Fruit fly (Drosophila melanogaster) whole organism, wandering third instar larva: Measurements from ENCODE around the gene Nuak.

ENCODE experiments used
- Abd-B ChIP-seq: fragments of >200 bp; optimal IDR thresholded peaks from 2 replicates; lab custom pipeline; 2017; ENCODE audit warnings: missing biosample characterization, missing genetic modification characterization
- CG32264 ChIP-seq: fragments of 200-800 bp; sonication (Bioruptor generic); optimal IDR thresholded peaks from 2 replicates; lab custom pipeline; 2016; ENCODE audit warnings: missing biosample characterization, missing genetic modification characterization
- CG9705 ChIP-seq: fragments of 200-800 bp; sonication (Bioruptor generic); optimal IDR thresholded peaks from 2 replicates; lab custom pipeline; 2018; ENCODE audit warnings: missing biosample characterization, mild to moderate bottlenecking, missing genetic modification characterization
- CrebA ChIP-seq: fragments of 200-800 bp; sonication (Bioruptor generic); optimal IDR thresholded peaks from 2 replicates; lab custom pipeline; 2016; ENCODE audit warnings: missing biosample characterization, mild to moderate bottlenecking, missing genetic modification characterization, borderline replicate concordance
- Dfd ChIP-seq: fragments of >200 bp; optimal IDR thresholded peaks from 2 replicates; lab custom pipeline; 2017; ENCODE audit warnings: missing biosample characterization, missing genetic modification characterization
- Dif ChIP-seq: fragments of 200-275, 200-300 bp; sonication (Bioruptor generic); optimal IDR thresholded peaks from 2 replicates; lab custom pipeline; 2018; ENCODE audit warnings: missing biosample characterization, missing genetic modification characterization; ENCODE audit not compliant: partially characterized antibody
- GATAd ChIP-seq: sonication (Bioruptor generic); optimal IDR thresholded peaks from 2 replicates; lab custom pipeline; 2016; ENCODE audit warnings: missing biosample characterization, missing genetic modification characterization
- HLH106 ChIP-seq: fragments of 200-800 bp; optimal IDR thresholded peaks from 3 replicates; lab custom pipeline; 2019; ENCODE audit warnings: missing biosample characterization, mild to moderate bottlenecking, missing genetic modification characterization, moderate library complexity
- Hnf4 ChIP-seq: fragments of 200-800 bp; sonication (Bioruptor generic); optimal IDR thresholded peaks from 2 replicates; lab custom pipeline; 2016; ENCODE audit warnings: missing biosample characterization, mild to moderate bottlenecking, missing genetic modification characterization
- Hr78 ChIP-seq: fragments of >200 bp; optimal IDR thresholded peaks from 2 replicates; lab custom pipeline; 2017; ENCODE audit warnings: missing biosample characterization, missing genetic modification characterization
- Hr83 ChIP-seq: fragments of 200-300 bp; sonication (Bioruptor generic); optimal IDR thresholded peaks from 2 replicates; lab custom pipeline; 2016; ENCODE audit warnings: missing biosample characterization, mild to moderate bottlenecking, missing genetic modification characterization, moderate library complexity; ENCODE audit not compliant: poor library complexity, severe bottlenecking
- Jra ChIP-seq: sonication (Bioruptor generic); optimal IDR thresholded peaks from 2 replicates; lab custom pipeline; 2016; ENCODE audit warnings: missing biosample characterization, missing genetic modification characterization
- Mio ChIP-seq: sonication (Bioruptor generic); optimal IDR thresholded peaks from 2 replicates; lab custom pipeline; 2016; ENCODE audit warnings: missing biosample characterization, missing genetic modification characterization
- Myc ChIP-seq: fragments of >200 bp; optimal IDR thresholded peaks from 2 replicates; lab custom pipeline; 2017
- N ChIP-seq: fragments of >200 bp; optimal IDR thresholded peaks from 2 replicates; lab custom pipeline; 2018; ENCODE audit warnings: missing biosample characterization, missing external identifiers, missing genetic modification characterization
- OdsH ChIP-seq: fragments of 200-800 bp; sonication (Bioruptor generic); optimal IDR thresholded peaks from 2 replicates; lab custom pipeline; 2016; ENCODE audit warnings: missing biosample characterization, mild to moderate bottlenecking, missing genetic modification characterization
- Rel ChIP-seq, 2 experiments: fragments of 200-800 bp; sonication (Bioruptor generic) in 1 of 2; optimal IDR thresholded peaks; 2 replicates in 1 of 2; 3 replicates in 1 of 2; lab custom pipeline; 2016 to 2019; ENCODE audit warnings: mild to moderate bottlenecking in 2 of 2, missing biosample characterization in 2 of 2, missing genetic modification characterization in 2 of 2, moderate library complexity in 1 of 2
- Sp1 ChIP-seq: fragments of 200-800 bp; sonication (Bioruptor generic); optimal IDR thresholded peaks from 3 replicates; lab custom pipeline; 2019; ENCODE audit warnings: missing biosample characterization, mild to moderate bottlenecking, missing genetic modification characterization, moderate library complexity
- Vsx2 ChIP-seq: fragments of 200-300, 225-300 bp; sonication (Bioruptor generic); optimal IDR thresholded peaks from 2 replicates; lab custom pipeline; 2018; ENCODE audit warnings: missing biosample characterization, missing genetic modification characterization; ENCODE audit not compliant: partially characterized antibody
- br ChIP-seq: fragments of 200-800 bp; sonication (Bioruptor generic); optimal IDR thresholded peaks from 2 replicates; lab custom pipeline; 2016; ENCODE audit warnings: missing biosample characterization, missing genetic modification characterization
- brk ChIP-seq: fragments of 200-800 bp; sonication (Bioruptor generic); optimal IDR thresholded peaks from 2 replicates; lab custom pipeline; 2016; ENCODE audit warnings: missing biosample characterization, mild to moderate bottlenecking, missing genetic modification characterization
- dl ChIP-seq, 2 experiments: fragments of 175-275, 200-275 bp in 1 of 2; fragments of 200-275 bp in 1 of 2; sonication (Bioruptor generic); optimal IDR thresholded peaks; lab custom pipeline; 2018; ENCODE audit warnings: mild to moderate bottlenecking in 2 of 2, missing biosample characterization in 2 of 2, missing genetic modification characterization in 2 of 2, moderate library complexity in 2 of 2; ENCODE audit not compliant: partially characterized antibody in 2 of 2, insufficient read depth in 1 of 2
- dmrt93B ChIP-seq: fragments of 200-800 bp; sonication (Bioruptor generic); optimal IDR thresholded peaks from 2 replicates; lab custom pipeline; 2018; ENCODE audit warnings: missing biosample characterization, mild to moderate bottlenecking, missing genetic modification characterization
- dsf ChIP-seq: sonication (Bioruptor generic); optimal IDR thresholded peaks from 2 replicates; lab custom pipeline; 2016; ENCODE audit warnings: missing biosample characterization, missing genetic modification characterization, borderline replicate concordance
- ey ChIP-seq: fragments of 200-800 bp; sonication (Bioruptor generic); optimal IDR thresholded peaks from 2 replicates; lab custom pipeline; 2016; ENCODE audit warnings: missing biosample characterization, missing genetic modification characterization
- foxo ChIP-seq, 2 experiments: fragments of 200-800 bp; sonication (Bioruptor generic); optimal IDR thresholded peaks; 2 replicates in 1 of 2; 3 replicates in 1 of 2; lab custom pipeline; 2016 to 2017; ENCODE audit warnings: missing biosample characterization in 2 of 2, missing genetic modification characterization in 2 of 2
- fru ChIP-seq: fragments of 200-800 bp; sonication (Bioruptor generic); optimal IDR thresholded peaks from 3 replicates; lab custom pipeline; 2016; ENCODE audit warnings: missing biosample characterization, mild to moderate bottlenecking, missing genetic modification characterization
- h ChIP-seq: fragments of 200-800 bp; sonication (Bioruptor generic); optimal IDR thresholded peaks from 3 replicates; lab custom pipeline; 2016; ENCODE audit warnings: missing biosample characterization, mild to moderate bottlenecking, missing genetic modification characterization
- jim ChIP-seq: fragments of 175-275, 200-325 bp; sonication (Bioruptor generic); optimal IDR thresholded peaks from 2 replicates; lab custom pipeline; 2016; ENCODE audit warnings: missing biosample characterization, mild to moderate bottlenecking, missing genetic modification characterization
- lola ChIP-seq: fragments of >200 bp; optimal IDR thresholded peaks from 2 replicates; lab custom pipeline; 2017; ENCODE audit warnings: missing biosample characterization, missing genetic modification characterization
- pan ChIP-seq: fragments of >200 bp; optimal IDR thresholded peaks from 2 replicates; lab custom pipeline; 2017
- psq ChIP-seq: fragments of 200-800 bp; sonication (Bioruptor generic); optimal IDR thresholded peaks from 3 replicates; lab custom pipeline; 2017; ENCODE audit warnings: missing biosample characterization, mild to moderate bottlenecking, missing genetic modification characterization, moderate library complexity
- rgr ChIP-seq: fragments of 200-800 bp; sonication (Bioruptor generic); optimal IDR thresholded peaks from 3 replicates; lab custom pipeline; 2016; ENCODE audit warnings: missing biosample characterization, mild to moderate bottlenecking, missing genetic modification characterization
- sage ChIP-seq: fragments of 200-800 bp; sonication (Bioruptor generic); optimal IDR thresholded peaks from 2 replicates; lab custom pipeline; 2016; ENCODE audit warnings: missing biosample characterization, mild to moderate bottlenecking, missing genetic modification characterization
- sv ChIP-seq: fragments of 200-800 bp; sonication (Bioruptor generic); optimal IDR thresholded peaks from 3 replicates; lab custom pipeline; 2016; ENCODE audit warnings: missing biosample characterization, missing genetic modification characterization
- tai ChIP-seq: sonication (Bioruptor generic); optimal IDR thresholded peaks from 2 replicates; lab custom pipeline; 2016; ENCODE audit warnings: missing biosample characterization, missing genetic modification characterization
- usp ChIP-seq: fragments of >200 bp; optimal IDR thresholded peaks from 2 replicates; lab custom pipeline; 2017; ENCODE audit warnings: missing biosample characterization, missing genetic modification characterization
- woc ChIP-seq: sonication (Bioruptor generic); optimal IDR thresholded peaks from 2 replicates; lab custom pipeline; 2016; ENCODE audit warnings: missing biosample characterization, mild to moderate bottlenecking, missing genetic modification characterization

Nuak gene

dm6 chr3R:10264601-10265421, 705 bp downstream of the Nuak start:
- TF ChIP-seq pan (lab: Kevin White, UChicago) = no peak
- no peak for TF ChIP-seq HLH106 (tag; lab: Kevin White, UChicago)
- no peak for TF ChIP-seq lola (GFP tag; lab: Kevin White, UChicago)
- no peak for TF ChIP-seq CG32264
- TF ChIP-seq dl (GFP tag; optimal IDR thresholded peaks at IDR 0.05; lab: Kevin White, UChicago; ENCODE audit: insufficient read depth in 1 of 2, partially characterized antibody in 2 of 2) = no peak
- no peak for TF ChIP-seq GATAd (GFP tag; lab: Kevin White, UChicago)
- no peak for TF ChIP-seq OdsH
- no peak for TF ChIP-seq foxo (GFP tag; optimal IDR thresholded peaks at IDR 0.05; lab: Kevin White, UChicago)
- no peak for TF ChIP-seq Jra (GFP tag; lab: Kevin White, UChicago)
- no peak for TF ChIP-seq Sp1 (GFP tag; lab: Kevin White, UChicago)
- TF ChIP-seq N = no peak
- no peak for TF ChIP-seq ey
- TF ChIP-seq Hr78 = no peak
- TF ChIP-seq sage = no peak
- no peak for TF ChIP-seq dsf (GFP tag; lab: Kevin White, UChicago)
- no peak for TF ChIP-seq brk (GFP tag; lab: Kevin White, UChicago)
- TF ChIP-seq dmrt93B (GFP tag; lab: Kevin White, UChicago) = no peak
- TF ChIP-seq usp (GFP tag; lab: Kevin White, UChicago) = no peak
- TF ChIP-seq CrebA (GFP tag; lab: Kevin White, UChicago) = no peak
- TF ChIP-seq, all 38 proteins: peak for 0

dm6 chr3R:10265552-10266137, 1.5 kb downstream of the Nuak start:
- TF ChIP-seq Vsx2 (GFP tag; lab: Kevin White, UChicago) = no peak
- no peak for TF ChIP-seq Jra (GFP tag; lab: Kevin White, UChicago)
- peak in 1 of 2 experiments; percentile 85 for TF ChIP-seq foxo (GFP tag; optimal IDR thresholded peaks at IDR 0.05; lab: Kevin White, UChicago)
- TF ChIP-seq Hr78 = no peak
- peak; percentile 0 for TF ChIP-seq GATAd (GFP tag; lab: Kevin White, UChicago)
- peak; percentile 8 for TF ChIP-seq dsf (GFP tag; lab: Kevin White, UChicago)
- no peak for TF ChIP-seq Rel (GFP tag; optimal IDR thresholded peaks at IDR 0.05; lab: Kevin White, UChicago)
- no peak for TF ChIP-seq Rel (tag; optimal IDR thresholded peaks at IDR 0.05; lab: Kevin White, UChicago)
- TF ChIP-seq h = peak; percentile 63
- TF ChIP-seq pan (lab: Kevin White, UChicago) = no peak
- TF ChIP-seq jim (GFP tag; lab: Kevin White, UChicago) = no peak
- no peak for TF ChIP-seq Abd-B
- no peak for TF ChIP-seq Dif
- TF ChIP-seq Sp1 (GFP tag; lab: Kevin White, UChicago) = peak; percentile 80
- TF ChIP-seq CG32264 = no peak
- peak; percentile 3 for TF ChIP-seq tai (GFP tag; lab: Kevin White, UChicago)
- no peak for TF ChIP-seq Mio (GFP tag; lab: Kevin White, UChicago)
- TF ChIP-seq CrebA (GFP tag; lab: Kevin White, UChicago) = peak; percentile 25
- TF ChIP-seq lola (GFP tag; lab: Kevin White, UChicago) = no peak
- TF ChIP-seq HLH106 (tag; lab: Kevin White, UChicago) = peak; percentile 80
- peak; percentile 10 for TF ChIP-seq Hr83 (GFP tag; lab: Kevin White, UChicago)
- peak; percentile 75 for TF ChIP-seq brk (GFP tag; lab: Kevin White, UChicago)
- no peak for TF ChIP-seq usp (GFP tag; lab: Kevin White, UChicago)
- peak; percentile 76 for TF ChIP-seq fru (GFP tag; lab: Kevin White, UChicago)
- TF ChIP-seq Dfd (GFP tag; lab: Kevin White, UChicago) = no peak
- no peak for TF ChIP-seq dl (GFP tag; optimal IDR thresholded peaks at IDR 0.05; lab: Kevin White, UChicago; ENCODE audit: insufficient read depth in 1 of 2, partially characterized antibody in 2 of 2)
- peak; percentile 38 for TF ChIP-seq CG9705
- TF ChIP-seq sv (GFP tag; lab: Kevin White, UChicago) = peak; percentile 48
- TF ChIP-seq woc (GFP tag; lab: Kevin White, UChicago) = peak; percentile 52
- TF ChIP-seq OdsH = peak; percentile 75
- peak; percentile 57 for TF ChIP-seq ey
- TF ChIP-seq sage = peak; percentile 59
- TF ChIP-seq psq (GFP tag; lab: Kevin White, UChicago) = peak; percentile 74
- peak; percentile 53 for TF ChIP-seq dmrt93B (GFP tag; lab: Kevin White, UChicago)
- TF ChIP-seq br (GFP tag; lab: Kevin White, UChicago) = peak; percentile 53
- peak; percentile 72 for TF ChIP-seq rgr (GFP tag; lab: Kevin White, UChicago)
- no peak for TF ChIP-seq N
- no peak for TF ChIP-seq Hnf4 (GFP tag; lab: Kevin White, UChicago)
- no peak for TF ChIP-seq Myc (lab: Kevin White, UChicago)
- TF ChIP-seq, all 38 proteins: peak for 21
